Fruit fly (Drosophila melanogaster) S2 (cell line): Measurements from ENCODE around the gene CG33322.

Experiments used
- CG8478 ChIP-seq: fragments of >200 bp; optimal IDR thresholded peaks from 2 replicates; lab custom pipeline; 2018
- CTCF ChIP-seq, 2 experiments: fragments of >200 bp; optimal IDR thresholded peaks; 2 replicates each; lab custom pipeline; 2018

- no peak for TF ChIP-seq CG8478 (lab: Kevin White, UChicago)
- no peak for TF ChIP-seq CTCF (optimal IDR thresholded peaks at IDR 0.05; lab: Kevin White, UChicago)
Observed at dm6 chr2L:20840006-20840405, 24.0 kb upstream of the CG33322 start.
